Fruit fly (Drosophila melanogaster): ENCODE results near the gene COX7AL2.

Gene COX7AL2

DNA sequence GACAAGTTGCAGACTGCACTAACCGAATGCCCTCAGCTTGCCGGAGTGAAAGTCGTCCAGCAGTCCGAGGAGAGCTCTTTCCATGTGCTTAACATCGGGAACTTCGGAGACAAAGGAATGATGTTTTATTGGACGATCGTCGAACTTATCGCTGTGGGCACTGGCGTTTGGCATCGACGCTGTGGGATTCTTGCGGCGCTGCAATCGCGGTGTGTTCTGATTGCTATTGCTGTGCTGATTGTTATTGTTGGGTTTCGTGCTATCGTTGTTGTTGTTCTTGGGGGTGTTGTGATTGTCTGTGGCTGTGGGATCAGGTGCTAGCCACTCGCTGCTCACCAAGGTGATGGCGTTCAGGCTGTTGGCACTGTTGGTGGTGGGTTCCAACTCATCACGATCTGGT is 7.0 kb downstream of the COX7AL2 start:
- TF ChIP-seq EcR (GFP tag; optimal IDR thresholded peaks at IDR 0.05), result no peak
- TF ChIP-seq CG8478 (optimal IDR thresholded peaks at IDR 0.05), result no peak
- no peak for TF ChIP-seq Dll (optimal IDR thresholded peaks at IDR 0.05)
- no peak for TF ChIP-seq usp (GFP tag; optimal IDR thresholded peaks at IDR 0.05)
- no peak for TF ChIP-seq pan (optimal IDR thresholded peaks at IDR 0.05)
- no peak for TF ChIP-seq psq (optimal IDR thresholded peaks at IDR 0.05)

DNA sequence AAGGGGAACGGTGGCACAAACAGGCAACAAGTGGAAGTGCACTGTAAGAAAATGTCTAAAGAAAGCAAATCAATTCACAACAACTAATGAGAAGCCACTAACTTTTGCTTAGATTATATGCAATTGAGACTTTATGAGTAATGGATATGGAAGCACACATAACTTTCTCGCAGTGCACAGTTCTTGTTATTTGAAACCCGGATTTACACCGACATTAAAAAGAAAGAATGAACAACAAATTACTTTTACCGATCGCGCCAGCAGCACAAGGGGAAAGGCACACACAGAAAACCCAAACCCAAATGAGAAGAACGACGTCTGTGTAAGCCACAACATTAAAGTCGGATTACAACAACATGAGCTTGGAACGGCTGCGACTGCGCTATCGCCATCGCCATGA is 8.6 kb downstream of the COX7AL2 start:
- TF ChIP-seq psq (optimal IDR thresholded peaks at IDR 0.05) (no peak), EcR (GFP tag; optimal IDR thresholded peaks at IDR 0.05) (no peak), Dll (optimal IDR thresholded peaks at IDR 0.05) (no peak), CG8478 (optimal IDR thresholded peaks at IDR 0.05) (no peak), usp (GFP tag; optimal IDR thresholded peaks at IDR 0.05) (no peak), pan (optimal IDR thresholded peaks at IDR 0.05) (no peak)

DNA sequence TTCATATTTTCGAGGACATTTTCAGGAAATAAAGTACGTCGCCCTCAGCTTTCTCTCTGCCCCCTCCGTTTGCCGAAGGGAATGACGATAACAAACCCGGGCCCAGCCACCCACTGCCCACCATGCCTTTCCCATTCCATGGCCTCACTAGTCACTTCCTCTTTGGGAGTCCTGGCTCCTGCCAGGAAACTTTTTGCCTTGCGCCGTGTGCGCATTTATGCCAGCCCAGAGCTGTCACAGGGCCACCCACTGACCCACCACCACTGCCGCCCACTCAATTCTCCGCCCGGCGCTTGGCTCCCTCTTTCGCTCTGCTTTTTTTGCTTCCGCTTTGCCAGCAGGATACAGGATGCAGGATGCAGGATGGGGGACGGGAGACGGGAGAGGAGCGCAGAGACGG is 10.3 kb downstream of the COX7AL2 start:
- TF ChIP-seq pan (optimal IDR thresholded peaks at IDR 0.05), result no peak
- TF ChIP-seq Dll (optimal IDR thresholded peaks at IDR 0.05), result no peak
- no peak for TF ChIP-seq psq (optimal IDR thresholded peaks at IDR 0.05)
- no peak for TF ChIP-seq usp (GFP tag; optimal IDR thresholded peaks at IDR 0.05)
- no peak for TF ChIP-seq EcR (GFP tag; optimal IDR thresholded peaks at IDR 0.05)
- no peak for TF ChIP-seq CG8478 (optimal IDR thresholded peaks at IDR 0.05)

DNA sequence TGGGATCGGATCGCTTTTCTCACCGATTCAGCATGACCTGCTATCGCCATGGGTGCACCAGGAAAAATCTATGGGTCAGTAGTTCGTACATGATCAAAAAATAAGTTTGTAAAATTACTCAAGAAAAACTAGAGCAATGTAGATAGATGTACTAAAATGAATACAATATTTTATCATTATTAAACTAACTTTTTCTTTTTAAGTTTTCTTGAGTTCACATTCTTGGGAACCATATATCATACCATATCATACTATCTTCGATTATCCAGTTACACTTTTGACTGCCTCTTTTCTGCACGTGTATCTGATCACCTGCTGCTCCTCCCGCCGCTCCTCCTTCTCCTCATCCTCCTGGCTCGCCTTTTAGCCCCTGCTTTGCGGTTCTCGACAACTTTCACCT is 12.3 kb downstream of the COX7AL2 start:
- TF ChIP-seq pan (optimal IDR thresholded peaks at IDR 0.05) (no peak), psq (optimal IDR thresholded peaks at IDR 0.05) (no peak), Dll (optimal IDR thresholded peaks at IDR 0.05) (no peak), usp (GFP tag; optimal IDR thresholded peaks at IDR 0.05) (no peak), CG8478 (optimal IDR thresholded peaks at IDR 0.05) (no peak), EcR (GFP tag; optimal IDR thresholded peaks at IDR 0.05) (no peak)

DNA sequence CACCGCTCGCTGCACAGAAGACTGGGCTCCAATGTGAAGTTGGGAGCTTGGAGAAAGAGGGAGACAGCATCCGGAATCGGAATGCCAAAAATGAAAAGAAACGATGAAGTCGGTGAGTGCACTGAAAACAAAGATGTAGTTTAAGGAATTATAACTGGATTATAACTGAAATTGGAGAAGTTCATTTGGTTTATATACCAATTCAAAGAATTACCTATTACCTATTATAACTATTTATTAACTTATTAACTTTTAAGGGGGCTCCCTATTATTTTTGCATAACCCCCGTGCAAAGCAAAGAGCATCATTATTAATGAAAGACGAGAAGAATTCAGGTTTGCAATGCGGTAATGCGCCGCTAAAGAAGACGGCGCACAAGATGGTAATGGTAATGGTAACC is 13.1 kb downstream of the COX7AL2 start:
- TF ChIP-seq usp (GFP tag; optimal IDR thresholded peaks at IDR 0.05) (no peak), CG8478 (optimal IDR thresholded peaks at IDR 0.05) (no peak), psq (optimal IDR thresholded peaks at IDR 0.05) (no peak), pan (optimal IDR thresholded peaks at IDR 0.05) (no peak), EcR (GFP tag; optimal IDR thresholded peaks at IDR 0.05) (no peak), Dll (optimal IDR thresholded peaks at IDR 0.05) (no peak)

DNA sequence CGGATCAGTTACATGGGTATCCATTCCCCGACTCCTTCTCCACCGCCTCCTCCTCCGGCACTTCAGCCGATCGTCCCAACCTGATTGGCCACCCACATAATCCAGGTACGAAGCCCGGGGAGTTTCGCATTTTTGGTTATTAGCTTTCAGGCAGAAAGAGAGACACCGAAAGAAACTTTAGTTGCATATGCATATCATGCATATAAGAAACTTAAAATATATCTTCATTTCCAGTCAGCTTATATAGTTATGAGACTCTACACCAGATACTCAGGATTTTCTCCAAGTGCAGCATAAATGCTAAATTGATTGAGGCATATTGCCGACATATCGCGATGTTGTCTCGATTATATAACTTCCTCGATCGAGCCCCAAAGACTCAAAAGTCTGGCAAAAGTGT is 13.6 kb downstream of the COX7AL2 start:
- TF ChIP-seq EcR (GFP tag; optimal IDR thresholded peaks at IDR 0.05) (no peak), CG8478 (optimal IDR thresholded peaks at IDR 0.05) (no peak), psq (optimal IDR thresholded peaks at IDR 0.05) (no peak), pan (optimal IDR thresholded peaks at IDR 0.05) (no peak), usp (GFP tag; optimal IDR thresholded peaks at IDR 0.05) (no peak), Dll (optimal IDR thresholded peaks at IDR 0.05) (no peak)

DNA sequence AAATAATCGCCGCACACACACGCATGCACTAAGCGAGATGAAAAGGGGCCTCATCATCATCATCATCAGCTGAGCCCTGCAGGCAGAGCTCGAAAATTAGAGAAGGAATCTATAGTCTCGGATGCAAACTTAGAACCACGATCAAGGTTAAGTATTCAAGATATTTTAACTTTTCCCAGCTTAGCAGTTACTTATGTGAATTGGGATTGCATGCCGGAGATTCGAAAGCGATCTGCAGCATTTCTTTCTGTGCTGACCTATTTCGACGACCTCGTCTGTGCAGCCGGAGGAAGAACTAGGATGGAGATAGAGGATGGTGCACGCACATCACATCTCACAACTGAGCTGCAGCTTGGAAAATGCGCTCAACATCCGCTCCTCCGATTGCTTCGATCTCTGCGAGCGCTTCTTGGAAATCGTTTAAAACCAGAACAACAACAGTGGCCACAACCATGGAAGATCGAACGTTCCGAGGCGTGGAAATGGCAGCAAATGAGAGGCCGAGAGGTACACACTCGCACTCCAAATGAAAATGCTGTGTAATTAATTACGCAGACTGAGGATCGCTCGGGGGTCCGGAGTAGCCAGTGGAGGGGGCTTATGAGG is 14.9 kb downstream of the COX7AL2 start:
- TF ChIP-seq EcR (GFP tag; optimal IDR thresholded peaks at IDR 0.05) (no peak), CG8478 (optimal IDR thresholded peaks at IDR 0.05) (no peak), usp (GFP tag; optimal IDR thresholded peaks at IDR 0.05) (no peak), pan (optimal IDR thresholded peaks at IDR 0.05) (no peak), Dll (optimal IDR thresholded peaks at IDR 0.05) (no peak), psq (optimal IDR thresholded peaks at IDR 0.05) (no peak)

DNA sequence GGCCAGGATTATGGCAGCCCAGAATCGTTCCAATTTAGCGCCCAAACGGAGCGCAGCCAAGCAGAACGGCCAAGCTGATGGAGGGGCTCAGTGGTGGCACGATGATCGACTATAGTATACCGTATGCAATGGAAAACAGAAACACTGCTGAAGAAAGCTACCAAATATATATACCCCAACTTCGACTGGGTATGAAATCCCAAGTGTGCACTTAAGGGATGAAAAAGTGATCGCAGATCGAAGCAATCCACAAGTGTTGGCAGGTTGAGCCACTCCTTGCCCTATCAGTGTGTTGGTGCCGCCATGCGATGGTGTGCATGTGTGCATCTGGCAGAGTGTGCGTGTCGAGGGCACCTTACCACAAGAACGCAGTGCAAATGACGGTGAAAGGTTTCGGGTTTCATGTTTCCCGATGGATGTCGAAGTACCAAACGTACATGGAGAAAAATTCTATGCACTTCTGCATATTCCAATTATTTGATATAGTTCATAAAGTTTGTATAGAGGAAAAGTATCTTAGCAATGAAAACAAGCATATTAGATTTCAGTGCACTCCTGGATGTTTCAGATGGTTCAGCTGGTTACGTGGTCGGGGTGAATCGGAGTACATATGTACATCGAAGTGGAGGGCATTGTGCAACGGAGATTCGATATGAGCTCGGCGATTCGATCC is 15.6 kb downstream of the COX7AL2 start:
- no peak for TF ChIP-seq usp (GFP tag; optimal IDR thresholded peaks at IDR 0.05)
- TF ChIP-seq pan (optimal IDR thresholded peaks at IDR 0.05), result peak; percentile 28

DNA sequence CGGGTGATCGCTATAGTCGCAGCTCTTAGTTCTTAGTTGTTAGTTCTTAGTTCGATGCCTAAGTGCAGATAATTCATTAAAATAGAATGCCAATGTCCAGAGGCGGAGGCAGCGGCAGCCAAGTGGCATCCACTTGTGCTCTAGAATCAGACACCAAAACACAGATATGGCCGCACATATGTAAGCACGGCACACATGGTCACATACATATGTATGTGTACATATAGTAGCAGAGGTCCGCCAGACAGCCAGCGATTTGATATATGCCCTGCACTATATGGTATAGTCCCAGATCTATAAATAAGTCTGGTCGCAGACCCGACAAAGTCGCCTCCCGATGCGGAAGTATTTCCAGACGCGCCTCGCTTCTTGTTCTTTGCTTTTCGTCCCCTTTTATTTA is 17.0 kb downstream of the COX7AL2 start:
- TF ChIP-seq CG8478 (optimal IDR thresholded peaks at IDR 0.05), result no peak
- TF ChIP-seq pan (optimal IDR thresholded peaks at IDR 0.05), result no peak
- no peak for TF ChIP-seq Dll (optimal IDR thresholded peaks at IDR 0.05)
- no peak for TF ChIP-seq usp (GFP tag; optimal IDR thresholded peaks at IDR 0.05)
- no peak for TF ChIP-seq EcR (GFP tag; optimal IDR thresholded peaks at IDR 0.05)
- TF ChIP-seq psq (optimal IDR thresholded peaks at IDR 0.05), result no peak

DNA sequence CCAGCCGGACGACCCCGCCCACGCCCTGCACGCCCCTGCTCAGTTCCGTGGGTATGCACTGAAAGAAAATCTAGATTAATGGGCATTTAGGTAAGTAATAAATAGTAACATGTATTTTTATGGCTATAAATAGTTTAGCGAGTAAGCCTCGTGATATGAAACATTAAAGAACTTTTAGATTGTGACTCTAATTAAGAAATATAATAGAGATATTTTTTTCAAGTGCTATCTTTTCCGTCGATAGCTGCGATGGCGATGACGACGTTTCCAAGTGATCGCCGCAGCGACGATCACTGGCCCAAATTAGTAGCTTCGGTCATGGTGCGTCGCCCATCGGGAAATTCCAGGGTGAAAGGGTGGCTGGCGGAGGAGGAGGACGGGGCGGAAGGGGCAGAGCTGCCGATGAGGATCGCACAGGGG is 17.6 kb downstream of the COX7AL2 start:
- no peak for TF ChIP-seq psq (optimal IDR thresholded peaks at IDR 0.05)

DNA sequence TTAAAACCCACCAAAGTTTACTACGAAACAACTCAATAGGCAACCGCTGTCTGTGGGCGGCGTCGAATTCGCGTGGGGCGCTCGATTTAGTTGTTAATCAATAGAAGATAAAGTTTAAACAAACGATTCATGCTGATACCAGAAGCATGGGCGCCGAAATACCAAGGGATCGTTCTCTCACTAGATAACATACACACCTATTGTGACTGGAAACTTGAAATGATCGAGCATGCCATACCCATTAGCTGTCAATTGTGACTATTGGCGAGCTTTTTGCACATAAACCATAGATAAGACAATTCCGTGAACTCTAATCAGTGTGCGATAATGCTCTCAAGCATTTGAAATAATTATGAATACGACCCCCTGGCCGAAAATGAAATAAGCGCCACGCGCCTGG is 18.3 kb downstream of the COX7AL2 start:
- no peak for TF ChIP-seq Dll (optimal IDR thresholded peaks at IDR 0.05)
- TF ChIP-seq psq (optimal IDR thresholded peaks at IDR 0.05), result no peak
- no peak for TF ChIP-seq usp (GFP tag; optimal IDR thresholded peaks at IDR 0.05)
- TF ChIP-seq pan (optimal IDR thresholded peaks at IDR 0.05), result no peak
- no peak for TF ChIP-seq EcR (GFP tag; optimal IDR thresholded peaks at IDR 0.05)
- TF ChIP-seq CG8478 (optimal IDR thresholded peaks at IDR 0.05), result no peak

DNA sequence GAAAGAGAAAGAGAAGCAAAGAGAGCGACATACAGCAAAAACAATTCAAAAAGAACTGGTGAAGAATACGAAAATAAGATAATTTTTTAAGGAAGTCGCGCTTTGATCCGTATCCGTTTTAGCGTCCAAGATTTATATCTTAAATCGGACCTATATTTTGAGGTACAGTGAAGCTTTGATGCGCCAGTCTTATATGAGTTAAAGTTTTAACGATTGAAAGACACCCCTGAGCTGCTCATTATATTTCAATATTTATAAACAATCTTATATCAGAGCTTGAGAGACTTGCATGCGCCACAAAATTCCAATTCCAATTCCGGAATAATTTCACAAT is 18.9 kb downstream of the COX7AL2 start:
- TF ChIP-seq Dll (optimal IDR thresholded peaks at IDR 0.05), result no peak
- TF ChIP-seq psq (optimal IDR thresholded peaks at IDR 0.05), result no peak
